Worm (Caenorhabditis elegans): ENCODE measurements around the gene epic-1.

ce11 chrIV:17448319-17448718 lies 23.4 kb downstream of the epic-1 start:
- TF ChIP-seq nhr-27 (tag; optimal IDR thresholded peaks at IDR 0.05) = no peak
- no peak for TF ChIP-seq aptf-2 (GFP tag; conservative IDR thresholded peaks at IDR 0.05)
